Worm (Caenorhabditis elegans): ENCODE results near the gene E03H12.4.

Gene E03H12.4

DNA sequence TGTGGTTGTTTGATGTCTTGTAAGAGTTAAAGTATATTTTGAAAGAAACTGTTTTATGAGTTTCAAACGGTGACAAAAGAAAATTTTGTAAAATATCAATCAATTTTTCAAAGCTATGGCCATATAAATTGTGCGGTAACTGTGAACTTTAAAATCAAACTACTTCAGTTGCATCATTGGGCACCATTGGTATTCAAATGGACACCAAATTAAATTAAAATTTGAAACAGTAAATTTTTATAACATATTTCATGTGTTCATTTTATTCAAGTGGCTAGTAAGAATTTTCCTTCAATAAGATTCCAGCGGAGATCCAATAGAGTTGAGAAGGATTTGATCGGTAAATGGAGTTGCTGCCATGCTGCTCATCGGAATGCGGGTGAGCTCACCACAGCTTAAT is 49.0 kb downstream of the E03H12.4 start:
- peak; percentile 90 for TF ChIP-seq aha-1 (tag)
- no peak for TF ChIP-seq hif-1 (tag; optimal IDR thresholded peaks at IDR 0.05)
- TF ChIP-seq egl-27 (tag; optimal IDR thresholded peaks at IDR 0.05), result no peak
- TF ChIP-seq nhr-48 (tag; optimal IDR thresholded peaks at IDR 0.05), result no peak
- no peak for TF ChIP-seq spr-3 (GFP tag; optimal IDR thresholded peaks at IDR 0.05)
- no peak for TF ChIP-seq hlh-30 (tag; optimal IDR thresholded peaks at IDR 0.05; ENCODE audit: insufficient read depth)

DNA sequence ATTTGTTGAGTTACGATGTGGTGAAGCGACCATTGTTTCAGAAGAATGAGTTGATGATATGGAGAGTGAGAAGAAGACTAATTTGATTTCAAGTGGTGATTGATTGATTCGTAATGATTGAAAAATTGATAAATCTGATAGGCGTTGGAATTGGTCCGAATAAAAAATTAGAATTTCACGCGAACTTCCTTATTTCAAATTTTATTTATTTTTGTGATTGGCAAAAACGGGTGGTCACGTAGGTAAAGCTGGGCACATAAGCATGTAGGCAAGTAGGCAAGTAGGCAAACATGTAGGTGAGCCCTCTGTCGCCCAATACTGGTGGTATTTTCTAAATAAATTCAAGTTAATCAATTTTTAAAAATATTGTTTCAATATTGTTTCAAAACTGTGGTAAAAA is 50.9 kb downstream of the E03H12.4 start, which contains the start of gene C09B9.4:
Gene C09B9.4 (minus strand): TSS at position 101 of the 400 bp plus-strand sequence.
- TF ChIP-seq madf-5 (GFP tag; IDR thresholded peaks at IDR 0.05), result no peak
- TF ChIP-seq F10B5.3 (tag; optimal IDR thresholded peaks at IDR 0.05), result no peak

Measured in whole organism, L4 larva.